Worm (Caenorhabditis elegans) whole organism, L4 larva: ENCODE measurements around the gene arrd-25.

ENCODE experiments used
- ama-1 ChIP-seq: fragments of 150-350 bp; optimal IDR thresholded peaks from 2 replicates; lab custom pipeline; 2014; ENCODE audit warnings: inconsistent platforms, mixed read lengths
- ceh-32 ChIP-seq: sonication (generic microtip); optimal IDR thresholded peaks from 2 replicates; lab custom pipeline; 2016; ENCODE audit warnings: mild to moderate bottlenecking, missing genetic modification characterization, missing compliant biosample characterization; ENCODE audit not compliant: poor library complexity
- ceh-82 ChIP-seq: sonication (generic microtip); optimal IDR thresholded peaks from 2 replicates; lab custom pipeline; 2017; ENCODE audit warnings: missing biosample characterization, missing genetic modification characterization
- fos-1 ChIP-seq: fragments of 150-350 bp; optimal IDR thresholded peaks from 2 replicates; lab custom pipeline; 2014; ENCODE audit warnings: missing biosample characterization, missing genetic modification characterization
- lim-7 ChIP-seq: fragments of 200-800 bp; sonication (Bioruptor generic); IDR thresholded peaks from 2 replicates; pipeline ENCODE4 v1.3.6; 2022; ENCODE audit warnings: missing genetic modification characterization, missing compliant biosample characterization
- mxl-3 ChIP-seq: fragments of 200-800 bp; sonication (Bioruptor generic); optimal IDR thresholded peaks from 2 replicates; lab custom pipeline; 2018; ENCODE audit warnings: mild to moderate bottlenecking, missing genetic modification characterization, missing compliant biosample characterization
- nhr-11 ChIP-seq: fragments of 150-350 bp; optimal IDR thresholded peaks from 2 replicates; lab custom pipeline; 2014; ENCODE audit warnings: missing biosample characterization, missing genetic modification characterization
- nhr-25 ChIP-seq: sonication (generic microtip); optimal IDR thresholded peaks from 2 replicates; lab custom pipeline; 2017; ENCODE audit warnings: missing genetic modification characterization, mild to moderate bottlenecking, missing compliant biosample characterization, antibody characterized with exemption, moderate library complexity, borderline replicate concordance; ENCODE audit not compliant: insufficient read depth
- nhr-77 ChIP-seq: fragments of 150-350 bp; optimal IDR thresholded peaks from 2 replicates; lab custom pipeline; 2014; ENCODE audit warnings: missing biosample characterization, missing genetic modification characterization
- snpc-4 ChIP-seq: fragments of 150-350 bp; optimal IDR thresholded peaks from 2 replicates; lab custom pipeline; 2014; ENCODE audit warnings: missing biosample characterization, missing genetic modification characterization
- unc-39 ChIP-seq: sonication (generic microtip); optimal IDR thresholded peaks from 2 replicates; lab custom pipeline; 2017; ENCODE audit warnings: missing biosample characterization, missing genetic modification characterization
- unc-62 ChIP-seq, 3 experiments: fragments of 150-350 bp in 1 of 3; sonication (generic microtip); optimal IDR thresholded peaks in 2 of 3; peaks in 1 of 3; 1 replicate in 1 of 3; 2 replicates in 2 of 3; lab custom pipeline; 2014 to 2017; ENCODE audit warnings: missing biosample characterization in 3 of 3, missing genetic modification characterization in 3 of 3, missing genetic modification reagents in 3 of 3, missing genotype in 1 of 3
- zfp-2 ChIP-seq: sonication (generic microtip); optimal IDR thresholded peaks from 2 replicates; lab custom pipeline; 2016; ENCODE audit warnings: mild to moderate bottlenecking, missing genetic modification characterization, missing compliant biosample characterization

DNA sequence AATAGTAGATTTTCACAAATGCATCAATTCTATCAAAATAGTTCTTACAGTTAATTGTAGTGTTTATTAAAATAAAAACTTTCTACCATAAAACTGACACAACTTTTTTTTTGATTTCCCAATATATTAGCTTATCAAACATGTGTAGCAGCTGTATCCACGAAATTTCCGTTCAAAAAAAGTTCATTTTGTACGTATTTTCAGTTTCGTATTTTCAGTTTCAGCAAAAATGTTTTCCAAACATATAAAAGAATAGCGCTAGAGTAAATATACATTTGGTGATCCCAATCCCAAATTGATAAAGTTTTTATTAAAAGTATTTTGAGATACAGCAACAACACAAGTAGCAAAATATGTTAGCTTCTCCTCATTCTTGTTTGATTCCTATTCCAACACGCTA lies 4.2 kb upstream of the arrd-25 start:
- no peak for TF ChIP-seq mxl-3 (GFP tag; lab: Kevin White, UChicago)
- TF ChIP-seq ceh-82 (tag; lab: Kevin White, UChicago) = no peak
- TF ChIP-seq unc-39 = no peak
- no peak for TF ChIP-seq lim-7 (GFP tag; lab: Robert Waterston, UW)
- no peak for TF ChIP-seq nhr-11
- TF ChIP-seq unc-62 (GFP tag; optimal IDR thresholded peaks at IDR 0.05 in 1 of 2; lab: Kevin White, UChicago) = peak in 1 of 2 experiments; percentile 97
- no peak for TF ChIP-seq unc-62 (tag; optimal IDR thresholded peaks at IDR 0.05; lab: Kevin White, UChicago)
- TF ChIP-seq nhr-25 = no peak
- TF ChIP-seq ceh-32 = no peak
- TF ChIP-seq nhr-77 = no peak
- TF ChIP-seq ama-1 (lab: Kevin White, UChicago) = no peak
- TF ChIP-seq zfp-2 (tag; lab: Kevin White, UChicago) = no peak
- TF ChIP-seq snpc-4 = no peak
- TF ChIP-seq fos-1 (tag; lab: Kevin White, UChicago) = no peak
